Worm (Caenorhabditis elegans) whole organism, young adult: ENCODE results near the gene F31B12.3.

ENCODE experiments used
- B0019.2 ChIP-seq: fragments of 200-800 bp; sonication (Bioruptor generic); conservative IDR thresholded peaks from 2 replicates; pipeline ENCODE4 v1.3.6; 2022; ENCODE audit warnings: missing genetic modification reagents, missing genetic modification characterization, missing compliant biosample characterization
- B0261.1 ChIP-seq: sonication (generic microtip); optimal IDR thresholded peaks from 2 replicates; lab custom pipeline; 2016; ENCODE audit warnings: mild to moderate bottlenecking, missing genetic modification characterization, moderate library complexity, missing compliant biosample characterization
- B0336.3 ChIP-seq: fragments of 200-800 bp; sonication (Bioruptor generic); IDR thresholded peaks from 2 replicates; pipeline ENCODE4 v1.3.6; 2022; ENCODE audit warnings: missing genetic modification characterization, missing compliant biosample characterization
- C17E4.6 ChIP-seq: fragments of 200-800 bp; sonication (Bioruptor generic); IDR thresholded peaks from 2 replicates; pipeline ENCODE4 v1.3.6; 2022; ENCODE audit warnings: missing genetic modification reagents, missing genetic modification characterization, missing compliant biosample characterization
- F10E7.11 ChIP-seq: sonication (generic microtip); optimal IDR thresholded peaks from 2 replicates; lab custom pipeline; 2017; ENCODE audit warnings: mild to moderate bottlenecking, missing genetic modification characterization, moderate library complexity, missing compliant biosample characterization
- T07F8.4 ChIP-seq: sonication (generic microtip); optimal IDR thresholded peaks from 2 replicates; lab custom pipeline; 2016; ENCODE audit warnings: mild to moderate bottlenecking, missing genetic modification characterization, moderate library complexity, missing compliant biosample characterization
- Y53G8AR.9 ChIP-seq: fragments of 200-800 bp; sonication (Bioruptor generic); conservative IDR thresholded peaks from 2 replicates; pipeline ENCODE4 v1.3.6; 2022; ENCODE audit warnings: missing genetic modification reagents, missing genetic modification characterization, missing compliant biosample characterization
- akir-1 ChIP-seq: fragments of 200-800 bp; sonication (Bioruptor generic); optimal IDR thresholded peaks from 2 replicates; lab custom pipeline; 2018; ENCODE audit warnings: mild to moderate bottlenecking, missing genetic modification characterization, moderate library complexity, missing compliant biosample characterization
- attf-5 ChIP-seq: fragments of 200-800 bp; sonication (Bioruptor generic); optimal IDR thresholded peaks from 2 replicates; lab custom pipeline; 2018; ENCODE audit warnings: mild to moderate bottlenecking, missing genetic modification characterization, missing compliant biosample characterization
- bed-1 ChIP-seq: fragments of 200-800 bp; sonication (Bioruptor generic); IDR thresholded peaks from 2 replicates; pipeline ENCODE4 v1.3.6; 2022; ENCODE audit warnings: missing genetic modification reagents, missing genetic modification characterization, missing compliant biosample characterization
- ceh-100 ChIP-seq: fragments of 200-800 bp; sonication (Bioruptor generic); IDR thresholded peaks from 2 replicates; pipeline ENCODE4 v1.3.6; 2022; ENCODE audit warnings: missing genetic modification reagents, missing genetic modification characterization, missing compliant biosample characterization
- ceh-27 ChIP-seq: fragments of 200-800 bp; sonication (Bioruptor generic); optimal IDR thresholded peaks from 2 replicates; lab custom pipeline; 2018; ENCODE audit warnings: mild to moderate bottlenecking, missing genetic modification characterization, moderate library complexity, missing compliant biosample characterization
- ceh-40 ChIP-seq: fragments of 200-800 bp; sonication (Bioruptor generic); IDR thresholded peaks from 2 replicates; pipeline ENCODE4 v1.3.6; 2022; ENCODE audit warnings: missing genetic modification characterization, missing compliant biosample characterization
- egl-18 ChIP-seq: fragments of 200-800 bp; sonication (Bioruptor generic); IDR thresholded peaks from 2 replicates; pipeline ENCODE4 v1.3.6; 2022; ENCODE audit warnings: missing genetic modification reagents, missing genetic modification characterization, missing compliant biosample characterization
- egl-44 ChIP-seq: fragments of 200-800 bp; sonication (Bioruptor generic); IDR thresholded peaks from 2 replicates; pipeline ENCODE4 v1.3.6; 2022; ENCODE audit warnings: missing genetic modification reagents, missing genetic modification characterization, missing compliant biosample characterization
- egrh-3 ChIP-seq: fragments of 200-800 bp; sonication (Bioruptor generic); IDR thresholded peaks from 2 replicates; pipeline ENCODE4 v1.3.6; 2022; ENCODE audit warnings: missing genetic modification reagents, missing genetic modification characterization, missing compliant biosample characterization
- gei-17 ChIP-seq: fragments of 200-800 bp; sonication (Bioruptor generic); optimal IDR thresholded peaks from 2 replicates; lab custom pipeline; 2018; ENCODE audit warnings: mild to moderate bottlenecking, missing genetic modification characterization, missing compliant biosample characterization
- him-1 ChIP-seq: sonication (generic microtip); optimal IDR thresholded peaks from 2 replicates; lab custom pipeline; 2016; ENCODE audit warnings: missing genotype, missing genetic modification reagents, missing genetic modification characterization, missing compliant biosample characterization
- lin-40 ChIP-seq: sonication (generic microtip); optimal IDR thresholded peaks from 2 replicates; lab custom pipeline; 2016; ENCODE audit warnings: missing genetic modification characterization, mild to moderate bottlenecking, missing compliant biosample characterization, missing genotype, missing genetic modification reagents
- lir-1 ChIP-seq: fragments of 200-800 bp; sonication (Bioruptor generic); conservative IDR thresholded peaks from 2 replicates; pipeline ENCODE4 v1.3.6; 2022; ENCODE audit warnings: missing genetic modification reagents, missing genetic modification characterization, missing compliant biosample characterization
- lsl-1 ChIP-seq: fragments of 200-800 bp; sonication (Bioruptor generic); optimal IDR thresholded peaks from 2 replicates; lab custom pipeline; 2018; ENCODE audit warnings: mild to moderate bottlenecking, missing genetic modification characterization, moderate library complexity, missing compliant biosample characterization
- mcd-1 ChIP-seq: fragments of 200-800 bp; sonication (Bioruptor generic); IDR thresholded peaks from 2 replicates; pipeline ENCODE4 v1.3.6; 2022; ENCODE audit warnings: missing genetic modification reagents, missing genetic modification characterization, missing compliant biosample characterization
- nhr-90 ChIP-seq: sonication (generic microtip); optimal IDR thresholded peaks from 2 replicates; lab custom pipeline; 2016; ENCODE audit warnings: missing genotype, mild to moderate bottlenecking, missing genetic modification characterization, missing compliant biosample characterization
- rcor-1 ChIP-seq: fragments of 200-800 bp; sonication (Bioruptor generic); IDR thresholded peaks from 2 replicates; pipeline ENCODE4 v1.3.6; 2022; ENCODE audit warnings: missing genetic modification reagents, missing genetic modification characterization, missing compliant biosample characterization
- rpc-1 ChIP-seq, 2 experiments: fragments of 150-350 bp in 1 of 2; sonication (generic microtip) in 1 of 2; optimal IDR thresholded peaks; 2 replicates each; lab custom pipeline; 2014 to 2018; ENCODE audit warnings: missing biosample characterization in 1 of 2, missing genetic modification characterization in 1 of 2, missing genetic modification reagents in 1 of 2, missing genotype in 1 of 2
- snpc-1.1 ChIP-seq: sonication (generic microtip); optimal IDR thresholded peaks from 2 replicates; lab custom pipeline; 2017; ENCODE audit warnings: missing genetic modification characterization, mild to moderate bottlenecking, missing compliant biosample characterization, antibody characterized with exemption, moderate library complexity, missing genotype, missing genetic modification reagents; ENCODE audit not compliant: insufficient read depth
- snpc-1.3 ChIP-seq: sonication (generic microtip); optimal IDR thresholded peaks from 2 replicates; lab custom pipeline; 2017; ENCODE audit warnings: missing genetic modification characterization, mild to moderate bottlenecking, missing compliant biosample characterization, antibody characterized with exemption, moderate library complexity, missing genotype, missing genetic modification reagents; ENCODE audit not compliant: insufficient read depth
- snpc-3.4 ChIP-seq: sonication (generic microtip); optimal IDR thresholded peaks from 2 replicates; lab custom pipeline; 2017; ENCODE audit warnings: missing genetic modification characterization, mild to moderate bottlenecking, missing compliant biosample characterization, antibody characterized with exemption, moderate library complexity, missing genotype, missing genetic modification reagents
- zim-3 ChIP-seq: sonication (generic microtip); optimal IDR thresholded peaks from 2 replicates; lab custom pipeline; 2017; ENCODE audit warnings: mild to moderate bottlenecking, missing genetic modification characterization, moderate library complexity, missing compliant biosample characterization
- ztf-25 ChIP-seq: fragments of 200-800 bp; sonication (Bioruptor generic); IDR thresholded peaks from 2 replicates; pipeline ENCODE4 v1.3.6; 2022; ENCODE audit warnings: missing genetic modification reagents, missing genetic modification characterization, missing compliant biosample characterization
- ztf-6 ChIP-seq: fragments of 200-800 bp; sonication (Bioruptor generic); IDR thresholded peaks from 2 replicates; pipeline ENCODE4 v1.3.6; 2022; ENCODE audit warnings: missing genetic modification reagents, missing genetic modification characterization, missing compliant biosample characterization

The F31B12.3 gene

ce11 chrX:10853271-10853670 is 32.9 kb upstream of the F31B12.3 start:
- TF ChIP-seq bed-1 (no peak), ceh-40 (GFP tag; lab: Robert Waterston, UW) (no peak), ceh-100 (no peak), him-1 (tag; lab: Kevin White, UChicago) (no peak), egrh-3 (GFP tag; lab: Robert Waterston, UW) (no peak), ztf-6 (GFP tag; lab: Robert Waterston, UW) (no peak), F10E7.11 (tag; lab: Kevin White, UChicago) (no peak), B0336.3 (no peak), snpc-1.3 (no peak), rpc-1 (optimal IDR thresholded peaks at IDR 0.05; lab: Kevin White, UChicago) (no peak), rpc-1 (tag; optimal IDR thresholded peaks at IDR 0.05; lab: Kevin White, UChicago) (no peak), snpc-3.4 (tag; lab: Kevin White, UChicago) (no peak)

- no peak for TF ChIP-seq rcor-1 (GFP tag; lab: Robert Waterston, UW)
- no peak for TF ChIP-seq T07F8.4 (tag; lab: Kevin White, UChicago)
- TF ChIP-seq akir-1 (GFP tag; lab: Kevin White, UChicago), result no peak
- TF ChIP-seq zim-3 (tag; lab: Kevin White, UChicago), result no peak
- TF ChIP-seq lir-1 (GFP tag; lab: Robert Waterston, UW), result no peak
- TF ChIP-seq gei-17 (GFP tag; lab: Kevin White, UChicago), result no peak
These were observed 31.3 kb upstream of the F31B12.3 start for ce11 chrX:10851735-10852134.

ce11 chrX:10851202-10851601 is 30.8 kb upstream of the F31B12.3 start:
- TF ChIP-seq mcd-1 (GFP tag; lab: Robert Waterston, UW), result no peak
- TF ChIP-seq nhr-90 (tag; lab: Kevin White, UChicago), result no peak
- no peak for TF ChIP-seq F10E7.11 (tag; lab: Kevin White, UChicago)
- no peak for TF ChIP-seq B0019.2 (GFP tag; lab: Robert Waterston, UW)
- no peak for TF ChIP-seq B0261.1 (tag; lab: Kevin White, UChicago)
- TF ChIP-seq rpc-1 (optimal IDR thresholded peaks at IDR 0.05; lab: Kevin White, UChicago), result no peak
- TF ChIP-seq rpc-1 (tag; optimal IDR thresholded peaks at IDR 0.05; lab: Kevin White, UChicago), result no peak
- TF ChIP-seq ceh-40 (GFP tag; lab: Robert Waterston, UW), result no peak
- no peak for TF ChIP-seq lsl-1
- no peak for TF ChIP-seq attf-5 (GFP tag; lab: Kevin White, UChicago)
- TF ChIP-seq snpc-1.1 (tag; lab: Kevin White, UChicago), result no peak

- TF ChIP-seq egl-18 (no peak), ztf-25 (GFP tag; lab: Robert Waterston, UW) (no peak), egl-44 (GFP tag; lab: Robert Waterston, UW) (no peak), nhr-90 (tag; lab: Kevin White, UChicago) (no peak), C17E4.6 (GFP tag; lab: Robert Waterston, UW) (no peak), lin-40 (tag; lab: Kevin White, UChicago) (no peak), lir-1 (GFP tag; lab: Robert Waterston, UW) (no peak)
These were observed 26.5 kb upstream of the F31B12.3 start for ce11 chrX:10846898-10847297.

ce11 chrX:10844602-10845354 is 24.4 kb upstream of the F31B12.3 start, which contains the start of gene C05A9.2:
C05A9.2 (minus strand) TSS chrX:10844674.
- TF ChIP-seq Y53G8AR.9 (GFP tag; lab: Robert Waterston, UW) (0 out of 2 replicates have a peak, but pooled peaks have one; percentile 12), egrh-3 (GFP tag; lab: Robert Waterston, UW) (0 out of 2 replicates have a peak, but pooled peaks have one; percentile 73), ceh-27 (GFP tag; lab: Kevin White, UChicago) (no peak)
